Worm (Caenorhabditis elegans) whole organism, L2 larva: ENCODE data around the gene Y41D4A.3.

Experiments
- C34F6.9 ChIP-seq: fragments of 150-350 bp; optimal IDR thresholded peaks from 2 replicates; lab custom pipeline; 2014; ENCODE audit warnings: missing biosample characterization, missing genetic modification characterization
- R02D3.7 ChIP-seq: fragments of 150-350 bp; optimal IDR thresholded peaks from 2 replicates; lab custom pipeline; 2014; ENCODE audit warnings: missing biosample characterization, missing genetic modification characterization
- Y55F3AM.14 ChIP-seq: fragments of 200-800 bp; sonication (Bioruptor generic); optimal IDR thresholded peaks from 2 replicates; lab custom pipeline; 2018; ENCODE audit warnings: mild to moderate bottlenecking, missing genetic modification characterization, missing compliant biosample characterization
- ZK546.5 ChIP-seq: sonication (generic microtip); optimal IDR thresholded peaks from 2 replicates; lab custom pipeline; 2017; ENCODE audit warnings: missing biosample characterization, missing genetic modification characterization
- aly-2 ChIP-seq: fragments of 150-350 bp; optimal IDR thresholded peaks from 2 replicates; lab custom pipeline; 2014; ENCODE audit warnings: missing biosample characterization, missing genetic modification characterization
- ama-1 ChIP-seq: fragments of 150-350 bp; optimal IDR thresholded peaks from 2 replicates; lab custom pipeline; 2018; ENCODE audit warnings: inconsistent platforms
- blmp-1 ChIP-seq: sonication (generic microtip); optimal IDR thresholded peaks from 2 replicates; lab custom pipeline; 2017; ENCODE audit warnings: missing genetic modification characterization, mild to moderate bottlenecking, missing compliant biosample characterization, antibody characterized with exemption, moderate library complexity; ENCODE audit not compliant: insufficient read depth
- ceh-16 ChIP-seq: fragments of 150-350 bp; optimal IDR thresholded peaks from 2 replicates; lab custom pipeline; 2014; ENCODE audit warnings: missing biosample characterization, missing genetic modification characterization
- ceh-82 ChIP-seq: fragments of 150-350 bp; optimal IDR thresholded peaks from 2 replicates; lab custom pipeline; 2014; ENCODE audit warnings: missing biosample characterization, missing genetic modification characterization
- crh-2 ChIP-seq: sonication (generic microtip); optimal IDR thresholded peaks from 2 replicates; lab custom pipeline; 2017; ENCODE audit warnings: missing biosample characterization, missing genetic modification characterization
- dmd-4 ChIP-seq: sonication (generic microtip); optimal IDR thresholded peaks from 2 replicates; lab custom pipeline; 2017; ENCODE audit warnings: missing biosample characterization, missing genetic modification characterization
- egl-27 ChIP-seq: sonication (generic microtip); optimal IDR thresholded peaks from 3 replicates; lab custom pipeline; 2017; ENCODE audit warnings: missing biosample characterization, missing genetic modification reagents, missing genetic modification characterization
- elt-1 ChIP-seq: fragments of 150-350 bp; optimal IDR thresholded peaks from 2 replicates; lab custom pipeline; 2014; ENCODE audit warnings: missing biosample characterization, missing genetic modification characterization
- elt-3 ChIP-seq: sonication (generic microtip); optimal IDR thresholded peaks from 2 replicates; lab custom pipeline; 2017; ENCODE audit warnings: missing biosample characterization, missing genetic modification characterization
- fos-1 ChIP-seq: fragments of 150-350 bp; optimal IDR thresholded peaks from 2 replicates; lab custom pipeline; 2014; ENCODE audit warnings: missing biosample characterization, missing genetic modification characterization
- gmeb-1 ChIP-seq: fragments of 150-350 bp; optimal IDR thresholded peaks from 2 replicates; lab custom pipeline; 2014; ENCODE audit warnings: missing biosample characterization, missing genetic modification characterization
- lin-11 ChIP-seq: fragments of 150-350 bp; sonication (generic microtip); optimal IDR thresholded peaks from 2 replicates; lab custom pipeline; 2014; ENCODE audit warnings: missing biosample characterization, missing genetic modification characterization, inconsistent platforms, mixed read lengths
- lin-13 ChIP-seq: fragments of 150-350 bp; optimal IDR thresholded peaks from 2 replicates; lab custom pipeline; 2014; ENCODE audit warnings: missing biosample characterization, missing genetic modification reagents, missing genetic modification characterization
- lin-39 ChIP-seq: fragments of 150-350 bp; optimal IDR thresholded peaks from 2 replicates; lab custom pipeline; 2014; ENCODE audit warnings: missing biosample characterization, missing genetic modification reagents, missing genetic modification characterization
- lsy-2 ChIP-seq, 2 experiments: fragments of 150-350 bp in 1 of 2; sonication (generic microtip) in 1 of 2; optimal IDR thresholded peaks; 2 replicates each; lab custom pipeline; 2014 to 2017; ENCODE audit warnings: missing biosample characterization in 2 of 2, missing genetic modification characterization in 2 of 2
- mab-5 ChIP-seq: fragments of 150-350 bp; optimal IDR thresholded peaks from 2 replicates; lab custom pipeline; 2014; ENCODE audit warnings: missing biosample characterization, missing genetic modification characterization
- mbf-1 ChIP-seq: sonication (generic microtip); optimal IDR thresholded peaks from 2 replicates; lab custom pipeline; 2017; ENCODE audit warnings: missing biosample characterization, missing genetic modification characterization
- mdl-1 ChIP-seq, 2 experiments: fragments of 150-350 bp in 1 of 2; sonication (generic microtip) in 1 of 2; optimal IDR thresholded peaks; 2 replicates each; lab custom pipeline; 2017; ENCODE audit warnings: missing biosample characterization in 2 of 2, missing genetic modification characterization in 2 of 2
- nhr-10 ChIP-seq: sonication (generic microtip); optimal IDR thresholded peaks from 2 replicates; lab custom pipeline; 2017; ENCODE audit warnings: missing biosample characterization, missing genetic modification characterization
- nhr-11 ChIP-seq: fragments of 150-350 bp; optimal IDR thresholded peaks from 2 replicates; lab custom pipeline; 2014; ENCODE audit warnings: missing biosample characterization, missing genetic modification characterization
- nhr-12 ChIP-seq: fragments of 150-350 bp; optimal IDR thresholded peaks from 2 replicates; lab custom pipeline; 2014; ENCODE audit warnings: missing biosample characterization, missing genetic modification characterization
- nhr-129 ChIP-seq: fragments of 150-350 bp; optimal IDR thresholded peaks from 2 replicates; lab custom pipeline; 2014; ENCODE audit warnings: missing biosample characterization, missing genetic modification characterization
- nhr-21 ChIP-seq: fragments of 150-350 bp; optimal IDR thresholded peaks from 2 replicates; lab custom pipeline; 2014; ENCODE audit warnings: missing biosample characterization, missing genetic modification characterization
- nhr-23 ChIP-seq: fragments of 150-350 bp; optimal IDR thresholded peaks from 2 replicates; lab custom pipeline; 2014; ENCODE audit warnings: missing biosample characterization, missing genetic modification reagents, missing genetic modification characterization
- nhr-25 ChIP-seq: fragments of 150-350 bp; sonication (generic microtip); optimal IDR thresholded peaks from 3 replicates; lab custom pipeline; 2014; ENCODE audit warnings: missing biosample characterization, missing genetic modification characterization
- nhr-6 ChIP-seq: fragments of 150-350 bp; optimal IDR thresholded peaks from 2 replicates; lab custom pipeline; 2014; ENCODE audit warnings: missing biosample characterization, missing genetic modification characterization
- nhr-77 ChIP-seq: fragments of 150-350 bp; optimal IDR thresholded peaks from 2 replicates; lab custom pipeline; 2014; ENCODE audit warnings: missing biosample characterization, missing genetic modification characterization
- sem-4 ChIP-seq: fragments of 150-350 bp; optimal IDR thresholded peaks from 2 replicates; lab custom pipeline; 2014; ENCODE audit warnings: missing biosample characterization, missing genetic modification reagents, missing genetic modification characterization
- skn-1 ChIP-seq: sonication (generic microtip); optimal IDR thresholded peaks from 2 replicates; lab custom pipeline; 2017; ENCODE audit warnings: missing biosample characterization, missing genetic modification characterization
- sma-3 ChIP-seq: sonication (generic microtip); optimal IDR thresholded peaks from 2 replicates; lab custom pipeline; 2016; ENCODE audit warnings: missing genetic modification reagents, missing genetic modification characterization, missing compliant biosample characterization
- sma-9 ChIP-seq, 2 experiments: fragments of 150-350 bp in 1 of 2; sonication (generic microtip) in 1 of 2; optimal IDR thresholded peaks; 2 replicates each; lab custom pipeline; 2014 to 2016; ENCODE audit warnings: missing genetic modification characterization in 2 of 2, mild to moderate bottlenecking in 1 of 2, missing biosample characterization in 1 of 2, missing compliant biosample characterization in 1 of 2, missing genetic modification reagents in 1 of 2, moderate library complexity in 1 of 2
- snpc-4 ChIP-seq: fragments of 150-350 bp; optimal IDR thresholded peaks from 2 replicates; lab custom pipeline; 2014; ENCODE audit warnings: missing biosample characterization, missing genetic modification characterization
- unc-39 ChIP-seq: fragments of 150-350 bp; optimal IDR thresholded peaks from 2 replicates; lab custom pipeline; 2014; ENCODE audit warnings: missing biosample characterization, missing genetic modification characterization
- unc-55 ChIP-seq: fragments of 150-350 bp; sonication (generic microtip); optimal IDR thresholded peaks from 3 replicates; lab custom pipeline; 2014; ENCODE audit warnings: missing biosample characterization, missing genetic modification reagents, missing genetic modification characterization
- unc-62 ChIP-seq: fragments of 150-350 bp; optimal IDR thresholded peaks from 2 replicates; lab custom pipeline; 2014; ENCODE audit warnings: missing biosample characterization, missing genetic modification reagents, missing genetic modification characterization
- zag-1 ChIP-seq: fragments of 150-350 bp; optimal IDR thresholded peaks from 2 replicates; lab custom pipeline; 2014; ENCODE audit warnings: missing biosample characterization, missing genetic modification characterization
- ztf-11 ChIP-seq: sonication (generic microtip); optimal IDR thresholded peaks from 2 replicates; lab custom pipeline; 2017; ENCODE audit warnings: missing biosample characterization, missing genetic modification characterization
- ztf-4 ChIP-seq: fragments of 150-350 bp; optimal IDR thresholded peaks from 2 replicates; lab custom pipeline; 2014; ENCODE audit warnings: missing biosample characterization, missing genetic modification characterization

Y41D4A.3 gene

DNA sequence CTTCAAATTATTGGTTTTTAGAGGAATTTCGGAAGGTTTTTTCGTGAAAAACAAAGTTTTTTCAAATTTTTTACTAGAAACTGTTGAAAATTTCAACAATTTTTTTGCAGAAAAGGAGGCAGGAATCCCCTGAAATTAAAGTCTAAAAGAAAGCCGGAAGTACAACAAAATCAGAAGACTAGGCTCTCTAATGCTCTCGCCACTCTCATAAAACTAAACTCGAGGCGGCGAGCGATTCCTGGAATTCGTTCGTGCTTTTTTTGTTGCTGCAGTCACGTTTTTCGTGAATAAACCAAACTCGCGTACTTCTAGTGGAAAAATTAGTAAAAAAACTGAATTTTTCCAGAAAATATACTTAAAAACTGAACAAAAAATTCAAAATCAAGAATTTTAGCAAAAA is 14.7 kb upstream of the Y41D4A.3 start:
- TF ChIP-seq mbf-1 (no peak), sma-9 (GFP tag; optimal IDR thresholded peaks at IDR 0.05; lab: Kevin White, UChicago) (peak; percentile 2), sma-9 (tag; optimal IDR thresholded peaks at IDR 0.05; lab: Kevin White, UChicago) (no peak), elt-1 (tag; lab: Kevin White, UChicago) (no peak), ztf-4 (tag; lab: Kevin White, UChicago) (peak; percentile 9), nhr-77 (no peak), nhr-6 (no peak), nhr-21 (tag; lab: Kevin White, UChicago) (no peak), lin-11 (no peak), blmp-1 (tag; lab: Kevin White, UChicago) (no peak), C34F6.9 (tag; lab: Kevin White, UChicago) (peak; percentile 5), snpc-4 (no peak), nhr-25 (tag; lab: Kevin White, UChicago) (no peak), gmeb-1 (tag; lab: Kevin White, UChicago) (no peak), skn-1 (tag; lab: Kevin White, UChicago) (no peak), zag-1 (no peak), sem-4 (no peak), unc-62 (GFP tag; lab: Kevin White, UChicago) (no peak), ZK546.5 (tag; lab: Kevin White, UChicago) (no peak), crh-2 (tag; lab: Kevin White, UChicago) (no peak), mab-5 (tag; lab: Kevin White, UChicago) (no peak), ama-1 (lab: Kevin White, UChicago) (no peak), sma-3 (GFP tag; lab: Kevin White, UChicago) (no peak), nhr-11 (tag; lab: Kevin White, UChicago) (no peak)

DNA sequence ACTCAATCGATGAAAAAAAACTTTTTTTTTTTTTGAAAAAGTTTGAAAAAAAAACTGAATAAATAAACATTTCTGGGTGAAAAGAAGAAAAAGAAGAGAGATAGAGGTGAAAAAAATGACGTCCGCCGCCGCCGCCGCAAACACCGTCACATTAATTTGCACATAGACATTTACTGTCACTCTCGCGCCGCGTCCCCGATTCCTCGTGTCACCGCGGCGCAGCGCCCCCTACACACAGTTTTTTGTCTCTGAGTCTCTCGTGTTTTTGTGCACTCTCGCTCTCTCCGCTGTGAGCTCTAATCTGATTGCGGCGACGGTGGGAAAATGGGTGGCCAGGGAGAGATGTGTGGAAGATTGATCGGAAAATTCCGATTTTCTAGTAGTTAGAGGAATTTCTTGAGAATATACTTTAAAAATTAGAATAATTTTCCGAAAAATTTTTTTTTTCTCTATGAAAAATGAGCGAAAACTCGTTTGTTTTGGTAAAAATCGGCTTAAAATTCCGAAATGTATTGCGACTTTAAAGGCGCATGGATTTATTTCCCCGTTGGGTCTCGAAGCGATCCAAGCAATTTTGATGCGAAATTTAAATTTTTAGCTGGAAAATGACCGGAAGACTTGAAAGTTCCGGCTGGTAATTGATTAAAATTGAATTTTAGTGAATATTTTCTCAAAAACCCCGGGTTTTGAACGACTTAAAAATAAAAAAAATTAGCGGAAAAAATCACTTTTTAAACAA is 14.0 kb upstream of the Y41D4A.3 start:
- no peak for TF ChIP-seq unc-55 (GFP tag; lab: Kevin White, UChicago)
- TF ChIP-seq fos-1 (tag; lab: Kevin White, UChicago), result no peak
- no peak for TF ChIP-seq ceh-16 (tag; lab: Kevin White, UChicago)
- no peak for TF ChIP-seq blmp-1 (tag; lab: Kevin White, UChicago)
- no peak for TF ChIP-seq zag-1

DNA sequence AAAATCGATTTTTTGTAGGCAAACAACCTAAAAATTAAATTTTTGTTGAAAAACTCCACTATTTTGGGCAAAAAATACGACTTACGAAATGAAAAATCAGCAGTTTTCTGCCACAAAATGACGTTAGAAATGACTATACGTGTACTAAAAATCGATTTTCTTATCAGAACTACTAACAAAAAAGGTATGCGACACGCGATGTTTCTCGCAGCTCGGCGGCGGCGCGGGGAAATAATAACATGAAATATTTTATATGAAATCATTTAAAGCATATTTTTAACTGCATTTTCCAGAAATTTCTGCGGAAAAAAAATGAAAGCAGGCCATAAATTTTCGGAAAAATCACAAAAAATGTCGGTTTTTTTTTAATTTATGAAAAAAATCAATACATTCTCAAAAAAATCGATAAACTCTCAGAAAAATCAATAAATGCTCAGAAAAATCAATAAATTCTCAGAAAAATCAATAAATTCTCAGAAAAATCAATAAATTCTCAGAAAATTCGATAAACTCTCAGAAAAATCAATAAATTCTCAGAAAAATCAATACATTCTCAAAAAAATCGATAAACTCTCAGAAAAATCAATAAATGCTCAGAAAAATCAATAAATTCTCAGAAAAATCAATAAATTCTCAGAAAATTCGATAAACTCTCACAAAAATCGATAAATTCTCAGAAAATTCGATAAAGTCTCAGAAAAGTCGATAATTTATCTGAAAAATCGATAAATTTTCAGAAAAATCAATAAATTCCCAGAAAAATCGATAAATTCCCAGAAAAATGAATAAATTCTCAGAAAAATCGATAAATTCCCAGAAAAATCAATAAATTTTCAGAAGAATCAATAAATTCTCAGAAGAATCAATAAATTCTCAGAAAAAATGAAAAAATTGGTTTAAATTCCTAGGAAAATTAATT is 13.2 kb upstream of the Y41D4A.3 start, which contains the start of gene ptpn-22:
TSS of gene ptpn-22 (minus strand) at position 158 of the 919 bp plus-strand sequence.
- TF ChIP-seq ztf-11 (tag; lab: Kevin White, UChicago) (no peak), ceh-82 (no peak), nhr-23 (no peak), mab-5 (tag; lab: Kevin White, UChicago) (no peak), nhr-10 (tag; lab: Kevin White, UChicago) (no peak), nhr-6 (no peak), nhr-12 (tag; lab: Kevin White, UChicago) (no peak)

DNA sequence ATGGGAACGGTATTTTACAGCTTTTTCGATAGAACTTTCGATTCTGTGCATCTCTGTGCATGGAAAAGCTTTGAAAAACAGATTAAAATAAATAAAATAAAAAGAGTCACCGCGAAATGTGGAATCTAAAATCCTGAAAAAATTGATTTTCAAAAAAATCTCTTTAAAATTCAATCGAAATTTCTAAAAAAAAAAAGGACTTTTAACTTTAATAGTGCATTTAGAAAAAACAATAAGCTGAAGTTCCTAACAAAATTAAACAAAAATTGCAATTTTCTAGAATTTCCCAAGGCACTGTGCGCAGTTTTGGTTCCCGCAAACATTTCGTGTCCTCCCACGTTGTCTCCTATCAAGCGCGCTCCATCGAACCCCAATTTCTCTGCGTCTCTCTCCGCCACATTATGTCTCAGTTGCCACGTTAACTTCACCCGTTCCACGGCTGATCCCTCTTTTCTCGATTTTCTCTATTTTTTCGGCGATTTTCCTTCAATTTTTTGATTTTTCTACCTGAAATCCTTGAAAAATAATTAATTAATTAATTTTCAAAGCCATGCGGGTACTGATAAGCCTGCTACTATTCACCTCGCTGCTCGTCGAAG is 8.0 kb upstream of the Y41D4A.3 start, which contains the start of the genes Y41D4A.6 and Y41D4A.4:
TSS of gene Y41D4A.6 (minus strand) at position 51 of the 599 bp plus-strand sequence.
TSS of gene Y41D4A.4 (plus strand) at position 549 of the 599 bp plus-strand sequence.
- peak; percentile 61 for TF ChIP-seq Y55F3AM.14 (GFP tag; lab: Kevin White, UChicago)
- TF ChIP-seq mdl-1 (tag; optimal IDR thresholded peaks at IDR 0.05; lab: Kevin White, UChicago), result peak in 1 of 2 experiments; percentile 69
- TF ChIP-seq nhr-12 (tag; lab: Kevin White, UChicago), result no peak
- TF ChIP-seq aly-2 (tag; lab: Kevin White, UChicago), result no peak
- peak; percentile 43 for TF ChIP-seq mab-5 (tag; lab: Kevin White, UChicago)
- no peak for TF ChIP-seq ama-1 (lab: Kevin White, UChicago)
- TF ChIP-seq mbf-1, result no peak
- no peak for TF ChIP-seq ztf-11 (tag; lab: Kevin White, UChicago)
- TF ChIP-seq elt-3 (tag; lab: Kevin White, UChicago), result no peak
- TF ChIP-seq unc-55 (GFP tag; lab: Kevin White, UChicago), result peak; percentile 90
- peak; percentile 79 for TF ChIP-seq nhr-129
- TF ChIP-seq lin-13 (GFP tag; lab: Kevin White, UChicago), result peak; percentile 86
- TF ChIP-seq nhr-6, result peak; percentile 31
- no peak for TF ChIP-seq unc-39 (tag; lab: Kevin White, UChicago)
- TF ChIP-seq lin-39 (tag; lab: Kevin White, UChicago), result no peak
- TF ChIP-seq ceh-82, result peak; percentile 8
- TF ChIP-seq egl-27 (tag; lab: Kevin White, UChicago), result no peak
- TF ChIP-seq snpc-4, result peak; percentile 42
- no peak for TF ChIP-seq R02D3.7 (tag; lab: Kevin White, UChicago)
- TF ChIP-seq lsy-2 (tag; optimal IDR thresholded peaks at IDR 0.05; lab: Kevin White, UChicago), result peak; percentile 52 to 87
- no peak for TF ChIP-seq skn-1 (tag; lab: Kevin White, UChicago)
- TF ChIP-seq elt-1 (tag; lab: Kevin White, UChicago), result no peak
- no peak for TF ChIP-seq dmd-4 (tag; lab: Kevin White, UChicago)
- peak; percentile 66 for TF ChIP-seq ztf-4 (tag; lab: Kevin White, UChicago)
- peak; percentile 59 for TF ChIP-seq nhr-21 (tag; lab: Kevin White, UChicago)
